Worm (Caenorhabditis elegans) whole organism, late embryonic: Measurements from ENCODE around the gene nlp-101.

Source experiments
- C38D4.7 ChIP-seq: fragments of 200-800 bp; sonication (Bioruptor generic); optimal IDR thresholded peaks from 2 replicates; lab custom pipeline; 2018; ENCODE audit warnings: mild to moderate bottlenecking, missing genetic modification characterization, moderate library complexity, missing compliant biosample characterization
- F13H6.1 ChIP-seq: sonication (generic microtip); optimal IDR thresholded peaks from 2 replicates; lab custom pipeline; 2016; ENCODE audit warnings: missing genetic modification characterization, missing compliant biosample characterization
- ama-1 ChIP-seq: fragments of 150-350 bp; optimal IDR thresholded peaks from 2 replicates; lab custom pipeline; 2014
- dmd-4 ChIP-seq: sonication (generic microtip); optimal IDR thresholded peaks from 2 replicates; lab custom pipeline; 2016; ENCODE audit warnings: borderline replicate concordance, missing genetic modification characterization, missing compliant biosample characterization
- ets-4 ChIP-seq: sonication (generic microtip); optimal IDR thresholded peaks from 2 replicates; lab custom pipeline; 2016; ENCODE audit warnings: missing genetic modification characterization, missing compliant biosample characterization
- fkh-10 ChIP-seq: fragments of 150-350 bp; optimal IDR thresholded peaks from 2 replicates; lab custom pipeline; 2014; ENCODE audit warnings: missing biosample characterization, missing genetic modification reagents, missing genetic modification characterization
- pqm-1 ChIP-seq: sonication (generic microtip); optimal IDR thresholded peaks from 2 replicates; lab custom pipeline; 2016; ENCODE audit warnings: missing genetic modification characterization, missing compliant biosample characterization
- sdc-2 ChIP-seq: sonication (generic microtip); optimal IDR thresholded peaks from 2 replicates; lab custom pipeline; 2016; ENCODE audit warnings: missing genotype, missing genetic modification characterization, missing compliant biosample characterization
- sox-2 ChIP-seq: fragments of 200-800 bp; sonication (Bioruptor generic); IDR thresholded peaks from 2 replicates; pipeline ENCODE4 v1.3.6; 2022; ENCODE audit warnings: missing genetic modification reagents, missing genetic modification characterization, missing compliant biosample characterization
- unc-3 ChIP-seq, 2 experiments: fragments of 200-800 bp in 1 of 2; sonication (Bioruptor generic) in 1 of 2; sonication (generic microtip) in 1 of 2; conservative IDR thresholded peaks in 1 of 2; optimal IDR thresholded peaks in 1 of 2; 2 replicates each; pipeline versions ENCODE4 v1.3.6 to Lab custom; 2016 to 2022; ENCODE audit warnings: missing compliant biosample characterization in 2 of 2, missing genetic modification characterization in 2 of 2, missing genetic modification reagents in 1 of 2
- unc-55 ChIP-seq: sonication (generic microtip); optimal IDR thresholded peaks from 2 replicates; lab custom pipeline; 2017; ENCODE audit warnings: missing biosample characterization, missing genetic modification reagents, missing genetic modification characterization

DNA sequence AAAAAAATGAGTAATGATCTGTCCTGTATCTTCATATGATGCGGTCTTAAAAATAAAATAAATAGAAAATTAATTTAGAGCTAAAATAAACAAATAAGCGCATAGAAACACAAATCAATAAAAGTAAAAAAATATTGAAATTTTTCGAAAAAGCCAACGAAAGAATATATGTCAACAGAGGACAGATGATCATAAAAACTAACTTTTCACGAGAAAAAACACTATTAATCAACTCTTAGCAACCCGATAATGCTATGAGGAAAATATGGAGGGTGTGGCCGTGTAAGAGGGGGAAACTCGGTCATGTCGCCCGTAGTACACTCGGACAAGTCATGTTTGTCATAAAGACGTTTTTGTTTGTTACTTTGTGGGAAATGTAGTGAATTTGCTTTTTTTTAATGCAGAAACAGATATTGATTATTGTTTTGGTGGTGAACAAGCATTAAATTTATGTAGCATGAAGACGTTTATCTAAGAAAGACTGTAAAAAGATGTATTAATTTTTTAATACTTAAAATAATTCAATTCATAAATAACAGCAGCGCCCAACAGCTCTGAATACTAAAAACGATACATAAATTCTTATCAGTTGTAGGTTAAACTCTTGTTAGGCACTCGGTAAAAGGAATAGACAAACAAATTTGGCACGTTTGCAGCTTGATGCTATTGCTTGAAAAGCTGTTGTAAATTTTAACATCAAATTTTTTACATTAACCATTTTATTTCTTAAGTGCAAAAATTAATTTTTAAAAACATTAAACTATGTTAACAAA is 40.2 kb upstream of the nlp-101 start, which contains the start of gene adm-4:
- TF ChIP-seq unc-55 (GFP tag; lab: Kevin White, UChicago): no peak
- TF ChIP-seq fkh-10: no peak
- peak; percentile 79 for TF ChIP-seq ets-4 (tag; lab: Kevin White, UChicago)
- no peak for TF ChIP-seq sox-2 (GFP tag; lab: Robert Waterston, UW)
- no peak for TF ChIP-seq C38D4.7 (GFP tag; lab: Kevin White, UChicago)
- no peak for TF ChIP-seq unc-3 (GFP tag; conservative IDR thresholded peaks at IDR 0.05; lab: Robert Waterston, UW)
- no peak for TF ChIP-seq unc-3 (tag; optimal IDR thresholded peaks at IDR 0.05; lab: Kevin White, UChicago)
- no peak for TF ChIP-seq ama-1 (lab: Kevin White, UChicago)
- TF ChIP-seq F13H6.1: no peak
- TF ChIP-seq dmd-4: no peak
- no peak for TF ChIP-seq pqm-1 (tag; lab: Kevin White, UChicago)
- TF ChIP-seq sdc-2 (tag; lab: Kevin White, UChicago): no peak
